Worm (Caenorhabditis elegans) whole organism, L2 larva: ENCODE results near the gene ptr-13.

Experiments
- egl-27 ChIP-seq: sonication (generic microtip); optimal IDR thresholded peaks from 3 replicates; lab custom pipeline; 2017; ENCODE audit warnings: missing biosample characterization, missing genetic modification reagents, missing genetic modification characterization
- elt-3 ChIP-seq: sonication (generic microtip); optimal IDR thresholded peaks from 2 replicates; lab custom pipeline; 2017; ENCODE audit warnings: missing biosample characterization, missing genetic modification characterization
- nhr-25 ChIP-seq: fragments of 150-350 bp; sonication (generic microtip); optimal IDR thresholded peaks from 3 replicates; lab custom pipeline; 2014; ENCODE audit warnings: missing biosample characterization, missing genetic modification characterization
- nhr-77 ChIP-seq: fragments of 150-350 bp; optimal IDR thresholded peaks from 2 replicates; lab custom pipeline; 2014; ENCODE audit warnings: missing biosample characterization, missing genetic modification characterization
- zag-1 ChIP-seq: fragments of 150-350 bp; optimal IDR thresholded peaks from 2 replicates; lab custom pipeline; 2014; ENCODE audit warnings: missing biosample characterization, missing genetic modification characterization

DNA sequence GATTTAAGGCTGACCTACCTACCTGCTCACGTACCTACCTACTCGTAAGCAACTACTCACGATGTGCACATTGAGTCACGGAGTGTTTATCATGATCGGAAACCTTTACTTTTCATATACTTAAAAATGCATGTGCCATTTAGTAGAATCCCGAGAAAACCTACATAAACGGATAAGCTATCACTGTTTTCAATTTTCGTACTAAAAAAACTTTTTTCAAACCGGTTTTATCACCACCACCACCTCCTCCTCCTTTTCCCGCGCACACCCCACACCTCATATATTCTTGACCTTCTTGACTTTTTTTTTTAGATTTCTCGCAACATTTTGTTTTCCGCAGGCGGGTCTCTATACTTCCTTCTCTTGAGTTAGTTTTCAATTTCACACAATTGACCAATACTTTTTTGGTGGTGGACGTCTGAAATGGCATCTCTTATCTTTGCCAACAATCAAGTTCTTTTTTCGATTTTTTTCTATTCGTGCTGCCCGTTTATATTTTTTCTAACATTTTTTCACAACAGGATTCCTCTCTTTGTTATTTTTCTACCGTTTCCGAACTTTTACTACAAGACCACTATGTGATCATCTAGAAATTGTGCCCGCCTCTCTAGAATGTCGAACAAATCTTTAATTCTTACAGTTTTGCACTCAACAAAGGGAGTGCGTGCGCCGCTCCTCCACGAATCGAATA is 40.4 kb upstream of the ptr-13 start, which contains the start of gene srap-1:
- TF ChIP-seq zag-1 (tag; lab: Kevin White, UChicago) (no peak), nhr-25 (tag; lab: Kevin White, UChicago) (peak; percentile 55), elt-3 (tag; lab: Kevin White, UChicago) (no peak), egl-27 (tag; lab: Kevin White, UChicago) (no peak), nhr-77 (tag; lab: Kevin White, UChicago) (no peak)
